Worm (Caenorhabditis elegans): ENCODE data around the gene cut-3.

DNA sequence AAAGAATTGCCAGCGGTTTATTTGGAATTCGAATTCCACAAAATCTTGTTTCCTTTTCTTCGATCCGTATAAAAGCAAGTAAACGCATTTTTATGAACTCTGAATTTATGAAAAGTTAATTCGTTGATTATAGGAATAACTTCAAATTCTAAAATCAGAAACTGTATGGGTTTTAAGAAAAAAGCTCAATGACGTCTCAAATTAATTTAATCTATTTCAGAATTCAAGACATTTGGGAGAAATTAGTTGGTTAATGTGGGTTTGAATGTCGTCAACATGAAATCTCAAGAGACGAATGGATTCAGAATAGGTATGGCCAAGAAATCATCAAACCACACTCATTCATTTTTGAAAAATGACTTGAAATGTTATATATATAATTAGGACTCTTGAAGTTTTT is 50.6 kb downstream of the cut-3 start, which contains the start of gene F49E12.7:
- no peak for TF ChIP-seq unc-42 (tag; optimal IDR thresholded peaks at IDR 0.05)
- TF ChIP-seq pqm-1 (tag; optimal IDR thresholded peaks at IDR 0.05), result no peak
- no peak for TF ChIP-seq nhr-11 (tag; optimal IDR thresholded peaks at IDR 0.05)
- no peak for TF ChIP-seq T23F11.4 (GFP tag; optimal IDR thresholded peaks at IDR 0.05)
- TF ChIP-seq tbx-2 (tag; optimal IDR thresholded peaks at IDR 0.05), result no peak
- TF ChIP-seq elt-2 (tag; optimal IDR thresholded peaks at IDR 0.05), result no peak
- no peak for TF ChIP-seq ahr-1 (tag; optimal IDR thresholded peaks at IDR 0.05)
- TF ChIP-seq eyg-1 (tag; optimal IDR thresholded peaks at IDR 0.05), result no peak
- TF ChIP-seq lin-11 (tag; optimal IDR thresholded peaks at IDR 0.05), result no peak

Data from whole organism, late embryonic.